Fruit fly (Drosophila melanogaster) whole organism, embryonic: ENCODE measurements around the gene CG6569.

Experiments used
- ATbp ChIP-seq: fragments of 200-800 bp; sonication (Bioruptor generic); optimal IDR thresholded peaks from 2 replicates; lab custom pipeline; 2017; ENCODE audit warnings: missing biosample characterization, mild to moderate bottlenecking, missing genetic modification characterization, missing genetic modification reagents
- CG10321 ChIP-seq: fragments of 200-800 bp; sonication (Bioruptor generic); IDR thresholded peaks from 2 replicates; pipeline ENCODE4 v1.3.6; 2022; ENCODE audit warnings: missing biosample characterization, missing genetic modification characterization
- CG10959 ChIP-seq: fragments of 200-800 bp; sonication (Bioruptor generic); IDR thresholded peaks from 2 replicates; pipeline ENCODE4 v1.3.6; 2022; ENCODE audit warnings: missing biosample characterization, missing genetic modification characterization
- CG12104 ChIP-seq: fragments of 200-800 bp; sonication (Bioruptor generic); optimal IDR thresholded peaks from 3 replicates; lab custom pipeline; 2016; ENCODE audit warnings: missing biosample characterization, missing genetic modification characterization
- CG13123 ChIP-seq: fragments of 200-800 bp; sonication (Bioruptor generic); optimal IDR thresholded peaks from 2 replicates; lab custom pipeline; 2016; ENCODE audit warnings: missing biosample characterization, missing genetic modification characterization
- CG13624 ChIP-seq: fragments of 200-800 bp; sonication (Bioruptor generic); optimal IDR thresholded peaks from 2 replicates; lab custom pipeline; 2016; ENCODE audit warnings: missing biosample characterization, missing genetic modification characterization
- CG13775 ChIP-seq: fragments of 200-800 bp; sonication (Bioruptor generic); optimal IDR thresholded peaks from 3 replicates; lab custom pipeline; 2017; ENCODE audit warnings: missing biosample characterization, mild to moderate bottlenecking, missing genetic modification characterization
- CG15514 ChIP-seq: fragments of 200-800 bp; sonication (Bioruptor generic); optimal IDR thresholded peaks from 3 replicates; lab custom pipeline; 2017; ENCODE audit warnings: missing biosample characterization, missing genetic modification characterization, mild to moderate bottlenecking, moderate library complexity, missing genetic modification reagents
- CG16815 ChIP-seq: fragments of 200-800 bp; sonication (Bioruptor generic); optimal IDR thresholded peaks from 3 replicates; lab custom pipeline; 2017; ENCODE audit warnings: missing biosample characterization, mild to moderate bottlenecking, missing genetic modification characterization
- CG2202 ChIP-seq: fragments of 200-800 bp; sonication (Bioruptor generic); optimal IDR thresholded peaks from 2 replicates; lab custom pipeline; 2018; ENCODE audit warnings: missing biosample characterization, mild to moderate bottlenecking, missing genetic modification characterization
- CG30431 ChIP-seq: fragments of 200-800 bp; sonication (Bioruptor generic); optimal IDR thresholded peaks from 2 replicates; lab custom pipeline; 2017; ENCODE audit warnings: missing biosample characterization, missing genetic modification characterization
- CG31441 ChIP-seq: fragments of 200-800 bp; sonication (Bioruptor generic); IDR thresholded peaks from 2 replicates; pipeline ENCODE4 v1.3.6; 2022; ENCODE audit warnings: missing biosample characterization, missing genetic modification characterization
- CG4730 ChIP-seq: fragments of 200-800 bp; sonication (Bioruptor generic); IDR thresholded peaks from 2 replicates; pipeline ENCODE4 v1.3.6; 2022; ENCODE audit warnings: missing biosample characterization, missing genetic modification characterization
- CG4820 ChIP-seq: fragments of 200-800 bp; sonication (Bioruptor generic); optimal IDR thresholded peaks from 3 replicates; lab custom pipeline; 2016; ENCODE audit warnings: missing biosample characterization, missing genetic modification characterization
- CG5245 ChIP-seq: fragments of 200-800 bp; sonication (Bioruptor generic); optimal IDR thresholded peaks from 3 replicates; lab custom pipeline; 2016; ENCODE audit warnings: missing biosample characterization, missing genetic modification characterization
- CG7786 ChIP-seq: fragments of 200-800 bp; sonication (Bioruptor generic); optimal IDR thresholded peaks from 2 replicates; lab custom pipeline; 2016; ENCODE audit warnings: missing biosample characterization, missing genetic modification characterization
- Dad ChIP-seq: fragments of 200-800 bp; sonication (Bioruptor generic); optimal IDR thresholded peaks from 3 replicates; lab custom pipeline; 2016; ENCODE audit warnings: missing biosample characterization, missing genetic modification characterization
- Deaf1 ChIP-seq: fragments of 200-800 bp; optimal IDR thresholded peaks from 3 replicates; lab custom pipeline; 2019; ENCODE audit warnings: missing biosample characterization, mild to moderate bottlenecking, missing genetic modification characterization, moderate library complexity
- Doc3 ChIP-seq: fragments of 200-800 bp; sonication (Bioruptor generic); IDR thresholded peaks from 3 replicates; pipeline ENCODE4 v1.3.6; 2022; ENCODE audit warnings: missing biosample characterization, missing genetic modification characterization; ENCODE audit not compliant: partially characterized antibody
- E2f1 ChIP-seq: fragments of 200-800 bp; sonication (Bioruptor generic); IDR thresholded peaks from 2 replicates; pipeline ENCODE4 v1.3.6; 2022; ENCODE audit warnings: missing biosample characterization, missing genetic modification characterization
- Elba2 ChIP-seq: fragments of 200-800 bp; sonication (Bioruptor generic); optimal IDR thresholded peaks from 3 replicates; lab custom pipeline; 2016; ENCODE audit warnings: missing biosample characterization, missing genetic modification characterization
- HLH3B ChIP-seq: fragments of 200-800 bp; sonication (Bioruptor generic); IDR thresholded peaks from 2 replicates; pipeline ENCODE4 v1.3.6; 2022; ENCODE audit warnings: missing biosample characterization, missing genetic modification characterization
- HLH54F ChIP-seq: fragments of 200-800 bp; sonication (Bioruptor generic); optimal IDR thresholded peaks from 3 replicates; lab custom pipeline; 2016; ENCODE audit warnings: missing biosample characterization, missing genetic modification characterization
- Lhr ChIP-seq: fragments of 200-800 bp; sonication (Bioruptor generic); optimal IDR thresholded peaks from 3 replicates; lab custom pipeline; 2017; ENCODE audit warnings: mild to moderate bottlenecking, missing biosample characterization, missing genetic modification reagents, missing genetic modification characterization
- MESR4 ChIP-seq: fragments of 200-800 bp; sonication (Bioruptor generic); optimal IDR thresholded peaks from 2 replicates; lab custom pipeline; 2018; ENCODE audit warnings: missing biosample characterization, mild to moderate bottlenecking, missing genetic modification characterization, moderate library complexity
- Mad ChIP-seq: fragments of 200-800 bp; sonication (Bioruptor generic); optimal IDR thresholded peaks from 2 replicates; lab custom pipeline; 2016; ENCODE audit warnings: missing biosample characterization, missing genetic modification characterization
- NC2β ChIP-seq: fragments of 200-800 bp; sonication (Bioruptor generic); optimal IDR thresholded peaks from 2 replicates; lab custom pipeline; 2016; ENCODE audit warnings: missing biosample characterization, missing genetic modification characterization
- Nf-YB ChIP-seq: fragments of 200-800 bp; sonication (Bioruptor generic); optimal IDR thresholded peaks from 3 replicates; lab custom pipeline; 2019; ENCODE audit warnings: missing biosample characterization, mild to moderate bottlenecking, missing genetic modification characterization, moderate library complexity
- Opbp ChIP-seq: fragments of 200-800 bp; sonication (Bioruptor generic); IDR thresholded peaks from 3 replicates; pipeline ENCODE4 v1.3.6; 2022; ENCODE audit warnings: missing biosample characterization, missing genetic modification characterization; ENCODE audit not compliant: partially characterized antibody
- Poxn ChIP-seq: fragments of 200-800 bp; sonication (Bioruptor generic); IDR thresholded peaks from 2 replicates; pipeline ENCODE4 v1.3.6; 2022; ENCODE audit warnings: missing biosample characterization, missing genetic modification characterization
- Rfx ChIP-seq: fragments of 200-800 bp; sonication (Bioruptor generic); IDR thresholded peaks from 2 replicates; pipeline ENCODE4 v1.3.6; 2022; ENCODE audit warnings: missing biosample characterization, missing genetic modification characterization
- Rx ChIP-seq: fragments of 200-800 bp; sonication (Bioruptor generic); IDR thresholded peaks from 2 replicates; pipeline ENCODE4 v1.3.6; 2022; ENCODE audit warnings: missing biosample characterization, missing genetic modification characterization
- Side ChIP-seq: fragments of 200-800 bp; sonication (Bioruptor generic); optimal IDR thresholded peaks from 2 replicates; lab custom pipeline; 2016; ENCODE audit warnings: missing biosample characterization, missing genetic modification characterization
- bcd ChIP-seq: fragments of 200-800 bp; sonication (Bioruptor generic); optimal IDR thresholded peaks from 2 replicates; lab custom pipeline; 2017; ENCODE audit warnings: missing biosample characterization, mild to moderate bottlenecking, missing genetic modification characterization
- ci ChIP-seq: fragments of 200-800 bp; sonication (Bioruptor generic); IDR thresholded peaks from 3 replicates; pipeline ENCODE4 v1.3.6; 2022; ENCODE audit warnings: missing biosample characterization, missing genetic modification characterization
- dati ChIP-seq: fragments of 200-800 bp; sonication (Bioruptor generic); IDR thresholded peaks from 2 replicates; pipeline ENCODE4 v1.3.6; 2022; ENCODE audit warnings: missing biosample characterization, missing genetic modification characterization
- dm ChIP-seq: fragments of 200-800 bp; sonication (Bioruptor generic); optimal IDR thresholded peaks from 3 replicates; lab custom pipeline; 2016; ENCODE audit warnings: missing biosample characterization, missing genetic modification characterization
- dmrt99B ChIP-seq: fragments of 200-800 bp; sonication (Bioruptor generic); optimal IDR thresholded peaks from 2 replicates; lab custom pipeline; 2018; ENCODE audit warnings: missing biosample characterization, mild to moderate bottlenecking, missing genetic modification characterization, moderate library complexity
- ind ChIP-seq: fragments of 200-800 bp; sonication (Bioruptor generic); optimal IDR thresholded peaks from 3 replicates; lab custom pipeline; 2016; ENCODE audit warnings: missing biosample characterization, missing genetic modification characterization
- mld ChIP-seq: fragments of 200-800 bp; sonication (Bioruptor generic); IDR thresholded peaks from 3 replicates; pipeline ENCODE4 v1.3.6; 2022; ENCODE audit warnings: missing biosample characterization, missing genetic modification characterization; ENCODE audit not compliant: partially characterized antibody
- nom ChIP-seq: fragments of 200-800 bp; sonication (Bioruptor generic); optimal IDR thresholded peaks from 2 replicates; lab custom pipeline; 2017; ENCODE audit warnings: missing biosample characterization, missing genetic modification characterization, mild to moderate bottlenecking, moderate library complexity, missing genetic modification reagents
- pb ChIP-seq: fragments of 200-800 bp; sonication (Bioruptor generic); optimal IDR thresholded peaks from 3 replicates; lab custom pipeline; 2016; ENCODE audit warnings: missing biosample characterization, missing genetic modification characterization
- sens ChIP-seq: fragments of 200-800 bp; sonication (Bioruptor generic); peaks from one replicate; lab custom pipeline; 2016; ENCODE audit warnings: missing biosample characterization, missing genetic modification characterization
- ssp ChIP-seq: fragments of 200-800 bp; sonication (Bioruptor generic); IDR thresholded peaks from 2 replicates; pipeline ENCODE4 v1.3.6; 2022; ENCODE audit warnings: missing biosample characterization, missing genetic modification characterization
- sug ChIP-seq: fragments of 200-800 bp; optimal IDR thresholded peaks from 2 replicates; lab custom pipeline; 2019; ENCODE audit warnings: missing biosample characterization, mild to moderate bottlenecking, missing genetic modification characterization, moderate library complexity
- tap ChIP-seq: fragments of 200-800 bp; optimal IDR thresholded peaks from 3 replicates; lab custom pipeline; 2019; ENCODE audit warnings: missing biosample characterization, mild to moderate bottlenecking, missing genetic modification characterization, moderate library complexity
- tll ChIP-seq, 2 experiments: fragments of 200-800 bp in 1 of 2; fragments of >200 bp in 1 of 2; sonication (Bioruptor generic) in 1 of 2; optimal IDR thresholded peaks; 2 replicates each; lab custom pipeline; 2017 to 2019; ENCODE audit warnings: missing biosample characterization in 2 of 2, missing genetic modification characterization in 2 of 2, mild to moderate bottlenecking in 1 of 2, moderate library complexity in 1 of 2
- trem ChIP-seq: fragments of 200-800 bp; optimal IDR thresholded peaks from 3 replicates; lab custom pipeline; 2019; ENCODE audit warnings: missing biosample characterization, mild to moderate bottlenecking, missing genetic modification characterization, moderate library complexity
- ttk ChIP-seq: fragments of 200-800 bp; sonication (Bioruptor generic); IDR thresholded peaks from 2 replicates; pipeline ENCODE4 v2.1.2; 2022; ENCODE audit warnings: missing biosample characterization, missing genetic modification characterization
- usp ChIP-seq: fragments of >200 bp; optimal IDR thresholded peaks from 2 replicates; lab custom pipeline; 2017; ENCODE audit warnings: missing biosample characterization, missing genetic modification characterization
- wek ChIP-seq: fragments of 200-800 bp; sonication (Bioruptor generic); optimal IDR thresholded peaks from 3 replicates; lab custom pipeline; 2018; ENCODE audit warnings: missing biosample characterization, mild to moderate bottlenecking, missing genetic modification characterization, moderate library complexity

CG6569 gene

dm6 chr3R:21823699-21824406 is 43.9 kb downstream of the CG6569 start (continued):
- TF ChIP-seq tap (tag; lab: Kevin White, UChicago), result peak; percentile 47
- no peak for TF ChIP-seq Deaf1 (tag; lab: Kevin White, UChicago)
- no peak for TF ChIP-seq tll (GFP tag; optimal IDR thresholded peaks at IDR 0.05; lab: Kevin White, UChicago)
- no peak for TF ChIP-seq Rx (GFP tag; lab: Robert Waterston, UW)
- no peak for TF ChIP-seq mld
- no peak for TF ChIP-seq HLH54F (GFP tag; lab: Kevin White, UChicago)
- TF ChIP-seq MESR4 (GFP tag; lab: Kevin White, UChicago), result no peak
- no peak for TF ChIP-seq CG30431 (GFP tag; lab: Kevin White, UChicago)
- peak; percentile 40 for TF ChIP-seq dmrt99B (tag; lab: Kevin White, UChicago)
- no peak for TF ChIP-seq ci (GFP tag; lab: Robert Waterston, UW)
- TF ChIP-seq CG12104 (GFP tag; lab: Kevin White, UChicago), result peak; percentile 6
- TF ChIP-seq Poxn (GFP tag; lab: Robert Waterston, UW), result no peak
- TF ChIP-seq sens, result peak; percentile 30
- TF ChIP-seq ind (GFP tag; lab: Kevin White, UChicago), result peak; percentile 4
- no peak for TF ChIP-seq ATbp (GFP tag; lab: Kevin White, UChicago)
- no peak for TF ChIP-seq nom (GFP tag; lab: Kevin White, UChicago)
- no peak for TF ChIP-seq Elba2 (GFP tag; lab: Kevin White, UChicago)
- TF ChIP-seq pb (GFP tag; lab: Kevin White, UChicago), result no peak
- peak; percentile 69 for TF ChIP-seq CG10959 (GFP tag; lab: Robert Waterston, UW)
- no peak for TF ChIP-seq CG10321 (GFP tag; lab: Robert Waterston, UW)
- TF ChIP-seq Lhr (GFP tag; lab: Kevin White, UChicago), result no peak
- no peak for TF ChIP-seq ssp
- no peak for TF ChIP-seq NC2β
- TF ChIP-seq Opbp (GFP tag; lab: Robert Waterston, UW), result no peak
- no peak for TF ChIP-seq CG2202 (tag; lab: Kevin White, UChicago)
- TF ChIP-seq dati (GFP tag; lab: Robert Waterston, UW), result no peak
- no peak for TF ChIP-seq wek (GFP tag; lab: Kevin White, UChicago)
- TF ChIP-seq sug (tag; lab: Kevin White, UChicago), result no peak
- TF ChIP-seq usp (GFP tag; lab: Kevin White, UChicago), result no peak
- TF ChIP-seq Mad (GFP tag; lab: Kevin White, UChicago), result no peak
- peak; percentile 1 for TF ChIP-seq trem (tag; lab: Kevin White, UChicago)
- TF ChIP-seq E2f1 (GFP tag; lab: Robert Waterston, UW), result 0 out of 2 replicates have a peak, but pooled peaks have one; percentile 10
- peak; percentile 19 for TF ChIP-seq Nf-YB
- no peak for TF ChIP-seq dm (GFP tag; lab: Kevin White, UChicago)
- TF ChIP-seq CG4820 (GFP tag; lab: Kevin White, UChicago), result peak; percentile 2
- no peak for TF ChIP-seq Doc3 (GFP tag; lab: Robert Waterston, UW)
- TF ChIP-seq CG15514, result no peak
- TF ChIP-seq HLH3B (GFP tag; lab: Robert Waterston, UW), result 0 out of 2 replicates have a peak, but pooled peaks have one; percentile 12
- no peak for TF ChIP-seq CG13123 (GFP tag; lab: Kevin White, UChicago)
- TF ChIP-seq CG16815 (GFP tag; lab: Kevin White, UChicago), result no peak
- TF ChIP-seq ttk (GFP tag; lab: Robert Waterston, UW), result no peak
- TF ChIP-seq CG7786, result no peak
- peak; percentile 7 for TF ChIP-seq CG13775 (GFP tag; lab: Kevin White, UChicago)
- peak; percentile 33 for TF ChIP-seq bcd (GFP tag; lab: Kevin White, UChicago)
- no peak for TF ChIP-seq Side (GFP tag; lab: Kevin White, UChicago)
- TF ChIP-seq CG31441 (GFP tag; lab: Robert Waterston, UW), result peak; percentile 73
- no peak for TF ChIP-seq CG13624 (GFP tag; lab: Kevin White, UChicago)
- TF ChIP-seq CG4730 (GFP tag; lab: Robert Waterston, UW), result no peak
- no peak for TF ChIP-seq CG5245 (GFP tag; lab: Kevin White, UChicago)
- TF ChIP-seq Dad (GFP tag; lab: Kevin White, UChicago), result no peak
- TF ChIP-seq Rfx (GFP tag; lab: Robert Waterston, UW), result 0 out of 2 replicates have a peak, but pooled peaks have one; percentile 8
